Worm (Caenorhabditis elegans) whole organism, L4 larva: ENCODE results near the gene cwn-1.

Source experiments
- F10B5.3 ChIP-seq: sonication (generic microtip); optimal IDR thresholded peaks from 2 replicates; lab custom pipeline; 2016; ENCODE audit warnings: mild to moderate bottlenecking, missing genetic modification characterization, missing compliant biosample characterization
- F49E8.2 ChIP-seq: sonication (generic microtip); optimal IDR thresholded peaks from 2 replicates; lab custom pipeline; 2016; ENCODE audit warnings: missing compliant biosample characterization, mild to moderate bottlenecking, missing genetic modification characterization, borderline replicate concordance
- Y75B8A.6 ChIP-seq: fragments of 200-800 bp; sonication (Bioruptor generic); IDR thresholded peaks from 2 replicates; pipeline ENCODE4 v1.3.6; 2022; ENCODE audit warnings: missing genetic modification reagents, missing genetic modification characterization, missing compliant biosample characterization
- ZK546.5 ChIP-seq, 2 experiments: sonication (generic microtip); optimal IDR thresholded peaks; 2 replicates each; lab custom pipeline; 2017; ENCODE audit warnings: missing biosample characterization in 2 of 2, missing genetic modification characterization in 2 of 2
- aha-1 ChIP-seq: fragments of 150-350 bp; peaks from one replicate; lab custom pipeline; 2014; ENCODE audit warnings: missing biosample characterization, missing genetic modification characterization
- aly-2 ChIP-seq: sonication (generic microtip); optimal IDR thresholded peaks from 2 replicates; lab custom pipeline; 2018; ENCODE audit warnings: missing biosample characterization, missing genetic modification characterization
- ama-1 ChIP-seq: fragments of 150-350 bp; optimal IDR thresholded peaks from 2 replicates; lab custom pipeline; 2014; ENCODE audit warnings: inconsistent platforms, mixed read lengths
- ceh-20 ChIP-seq: fragments of 200-800 bp; sonication (Bioruptor generic); IDR thresholded peaks from 2 replicates; pipeline ENCODE4 v1.3.6; 2022; ENCODE audit warnings: missing genetic modification reagents, missing genetic modification characterization, missing compliant biosample characterization
- ceh-62 ChIP-seq: sonication (generic microtip); optimal IDR thresholded peaks from 2 replicates; lab custom pipeline; 2017; ENCODE audit warnings: missing biosample characterization, missing genetic modification characterization
- ceh-82 ChIP-seq: sonication (generic microtip); optimal IDR thresholded peaks from 2 replicates; lab custom pipeline; 2017; ENCODE audit warnings: missing biosample characterization, missing genetic modification characterization
- daf-12 ChIP-seq: fragments of 150-350 bp; optimal IDR thresholded peaks from 2 replicates; lab custom pipeline; 2014; ENCODE audit warnings: missing biosample characterization, missing genetic modification reagents, missing genetic modification characterization
- daf-16 ChIP-seq, 3 experiments: sonication (generic microtip); optimal IDR thresholded peaks; 2 replicates each; lab custom pipeline; 2016 to 2017; ENCODE audit warnings: missing genetic modification characterization in 3 of 3, missing genetic modification reagents in 3 of 3, mild to moderate bottlenecking in 2 of 3, missing compliant biosample characterization in 2 of 3, missing biosample characterization in 1 of 3, moderate library complexity in 1 of 3
- daf-19 ChIP-seq: fragments of 200-800 bp; sonication (Bioruptor generic); conservative IDR thresholded peaks from 2 replicates; pipeline ENCODE4 v1.3.6; 2022; ENCODE audit warnings: missing genetic modification characterization, missing compliant biosample characterization
- dmd-8 ChIP-seq: fragments of 200-800 bp; sonication (Bioruptor generic); IDR thresholded peaks from 2 replicates; pipeline ENCODE4 v1.3.6; 2022; ENCODE audit warnings: missing genetic modification characterization, missing compliant biosample characterization
- dve-1 ChIP-seq: sonication (generic microtip); optimal IDR thresholded peaks from 2 replicates; lab custom pipeline; 2017; ENCODE audit warnings: antibody characterized with exemption, mild to moderate bottlenecking, missing genetic modification characterization, missing compliant biosample characterization; ENCODE audit not compliant: insufficient read depth
- egl-27 ChIP-seq: sonication (generic microtip); optimal IDR thresholded peaks from 3 replicates; lab custom pipeline; 2017; ENCODE audit warnings: missing biosample characterization, missing genetic modification reagents, missing genetic modification characterization
- fos-1 ChIP-seq: fragments of 150-350 bp; optimal IDR thresholded peaks from 2 replicates; lab custom pipeline; 2014; ENCODE audit warnings: missing biosample characterization, missing genetic modification characterization
- jun-1 ChIP-seq: fragments of 150-350 bp; optimal IDR thresholded peaks from 2 replicates; lab custom pipeline; 2014; ENCODE audit warnings: missing biosample characterization, missing genetic modification reagents, missing genetic modification characterization
- lin-15B ChIP-seq: fragments of 150-350 bp; sonication (generic microtip); optimal IDR thresholded peaks from 3 replicates; lab custom pipeline; 2014; ENCODE audit warnings: missing biosample characterization, missing genetic modification characterization
- lsy-2 ChIP-seq, 2 experiments: fragments of 150-350 bp in 1 of 2; sonication (generic microtip) in 1 of 2; optimal IDR thresholded peaks; 2 replicates each; lab custom pipeline; 2014 to 2017; ENCODE audit warnings: missing biosample characterization in 2 of 2, missing genetic modification characterization in 2 of 2
- mep-1 ChIP-seq: fragments of 150-350 bp; sonication (generic microtip); optimal IDR thresholded peaks from 3 replicates; lab custom pipeline; 2014; ENCODE audit warnings: missing biosample characterization, missing genetic modification characterization
- mes-2 ChIP-seq: sonication (generic microtip); optimal IDR thresholded peaks from 2 replicates; lab custom pipeline; 2016; ENCODE audit warnings: missing genotype, mild to moderate bottlenecking, missing genetic modification characterization, missing compliant biosample characterization; ENCODE audit not compliant: poor library complexity, severe bottlenecking
- nhr-10 ChIP-seq: fragments of 150-350 bp; optimal IDR thresholded peaks from 2 replicates; lab custom pipeline; 2014; ENCODE audit warnings: missing biosample characterization, missing genetic modification characterization
- nhr-102 ChIP-seq: sonication (generic microtip); optimal IDR thresholded peaks from 2 replicates; lab custom pipeline; 2016; ENCODE audit warnings: mild to moderate bottlenecking, missing genetic modification characterization, moderate library complexity, missing compliant biosample characterization
- nhr-11 ChIP-seq: fragments of 150-350 bp; optimal IDR thresholded peaks from 2 replicates; lab custom pipeline; 2014; ENCODE audit warnings: missing biosample characterization, missing genetic modification characterization
- nhr-111 ChIP-seq: fragments of 200-800 bp; sonication (Bioruptor generic); optimal IDR thresholded peaks from 2 replicates; lab custom pipeline; 2018; ENCODE audit warnings: mild to moderate bottlenecking, missing genetic modification characterization, missing compliant biosample characterization
- nhr-25 ChIP-seq: sonication (generic microtip); optimal IDR thresholded peaks from 2 replicates; lab custom pipeline; 2017; ENCODE audit warnings: missing genetic modification characterization, mild to moderate bottlenecking, missing compliant biosample characterization, antibody characterized with exemption, moderate library complexity, borderline replicate concordance; ENCODE audit not compliant: insufficient read depth
- nhr-28 ChIP-seq: fragments of 150-350 bp; optimal IDR thresholded peaks from 2 replicates; lab custom pipeline; 2014; ENCODE audit warnings: missing biosample characterization, missing genetic modification characterization
- nhr-41 ChIP-seq: fragments of 200-800 bp; sonication (Bioruptor generic); IDR thresholded peaks from 2 replicates; pipeline ENCODE4 v1.3.6; 2022; ENCODE audit warnings: missing genetic modification reagents, missing genetic modification characterization, missing compliant biosample characterization
- nhr-76 ChIP-seq: fragments of 150-350 bp; optimal IDR thresholded peaks from 2 replicates; lab custom pipeline; 2014; ENCODE audit warnings: missing biosample characterization, missing genetic modification characterization
- nhr-77 ChIP-seq: fragments of 150-350 bp; optimal IDR thresholded peaks from 2 replicates; lab custom pipeline; 2014; ENCODE audit warnings: missing biosample characterization, missing genetic modification characterization
- php-3 ChIP-seq: fragments of 200-800 bp; sonication (Bioruptor generic); IDR thresholded peaks from 2 replicates; pipeline ENCODE4 v1.3.6; 2022; ENCODE audit warnings: missing genetic modification reagents, missing genetic modification characterization, missing compliant biosample characterization
- pqm-1 ChIP-seq: sonication (generic microtip); optimal IDR thresholded peaks from 2 replicates; lab custom pipeline; 2017; ENCODE audit warnings: missing biosample characterization, missing genetic modification characterization
- rbr-2 ChIP-seq: sonication (generic microtip); optimal IDR thresholded peaks from 2 replicates; lab custom pipeline; 2016; ENCODE audit warnings: missing genotype, missing genetic modification characterization, missing compliant biosample characterization
- snpc-4 ChIP-seq: fragments of 150-350 bp; optimal IDR thresholded peaks from 2 replicates; lab custom pipeline; 2014; ENCODE audit warnings: missing biosample characterization, missing genetic modification characterization
- spr-1 ChIP-seq: sonication (generic microtip); optimal IDR thresholded peaks from 2 replicates; lab custom pipeline; 2016; ENCODE audit warnings: mild to moderate bottlenecking, missing genetic modification characterization, missing compliant biosample characterization
- tra-1 ChIP-seq: fragments of 200-800 bp; sonication (Bioruptor generic); IDR thresholded peaks from 2 replicates; pipeline ENCODE4 v1.3.6; 2022; ENCODE audit warnings: missing genetic modification reagents, missing genetic modification characterization, missing compliant biosample characterization
- unc-39 ChIP-seq: sonication (generic microtip); optimal IDR thresholded peaks from 2 replicates; lab custom pipeline; 2017; ENCODE audit warnings: missing biosample characterization, missing genetic modification characterization
- unc-62 ChIP-seq, 3 experiments: fragments of 150-350 bp in 1 of 3; sonication (generic microtip); optimal IDR thresholded peaks in 2 of 3; peaks in 1 of 3; 1 replicate in 1 of 3; 2 replicates in 2 of 3; lab custom pipeline; 2014 to 2017; ENCODE audit warnings: missing biosample characterization in 3 of 3, missing genetic modification characterization in 3 of 3, missing genetic modification reagents in 3 of 3, missing genotype in 1 of 3
- vab-7 ChIP-seq: fragments of 200-800 bp; sonication (Bioruptor generic); IDR thresholded peaks from 2 replicates; pipeline ENCODE4 v1.3.6; 2022; ENCODE audit warnings: missing genetic modification reagents, missing genetic modification characterization, missing compliant biosample characterization
- zag-1 ChIP-seq: fragments of 150-350 bp; optimal IDR thresholded peaks from 2 replicates; lab custom pipeline; 2014; ENCODE audit warnings: missing biosample characterization, missing genetic modification characterization
- zfp-2 ChIP-seq: sonication (generic microtip); optimal IDR thresholded peaks from 2 replicates; lab custom pipeline; 2016; ENCODE audit warnings: mild to moderate bottlenecking, missing genetic modification characterization, missing compliant biosample characterization
- zip-2 ChIP-seq: fragments of 150-350 bp; optimal IDR thresholded peaks from 2 replicates; lab custom pipeline; 2014; ENCODE audit warnings: missing biosample characterization, missing genetic modification characterization
- ztf-7 ChIP-seq: fragments of 150-350 bp; optimal IDR thresholded peaks from 2 replicates; lab custom pipeline; 2014; ENCODE audit warnings: missing biosample characterization, missing genetic modification characterization

The cwn-1 gene

DNA sequence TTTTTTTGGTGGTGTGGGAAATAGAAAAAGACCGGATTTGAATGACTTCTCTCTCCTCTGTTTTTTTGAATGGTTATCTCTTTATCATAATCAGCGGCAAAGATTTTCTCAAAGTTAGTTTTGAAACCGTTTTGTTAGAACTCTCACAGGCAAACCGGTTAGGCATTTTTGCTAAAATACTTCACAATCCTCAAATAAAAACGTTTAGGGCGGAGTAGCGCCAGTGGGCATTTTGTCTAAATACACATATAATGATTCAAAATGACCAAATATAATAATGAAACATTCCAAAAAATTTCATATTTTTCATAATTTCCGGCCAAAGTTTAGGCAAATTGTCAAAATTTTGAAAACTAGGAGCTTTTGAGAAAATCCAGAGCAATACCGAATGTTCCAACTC is 42.5 kb upstream of the cwn-1 start, which contains the start of gene T01D1.3:
T01D1.3 (minus strand) TSS at position 101 of the 400 bp plus-strand sequence.
- no peak for TF ChIP-seq nhr-10 (tag; lab: Kevin White, UChicago)
- TF ChIP-seq unc-62 (GFP tag; optimal IDR thresholded peaks at IDR 0.05 in 1 of 2; lab: Kevin White, UChicago) = peak in 1 of 2 experiments; percentile 21
- TF ChIP-seq unc-62 (tag; optimal IDR thresholded peaks at IDR 0.05; lab: Kevin White, UChicago) = no peak
- TF ChIP-seq ceh-20 = no peak

DNA sequence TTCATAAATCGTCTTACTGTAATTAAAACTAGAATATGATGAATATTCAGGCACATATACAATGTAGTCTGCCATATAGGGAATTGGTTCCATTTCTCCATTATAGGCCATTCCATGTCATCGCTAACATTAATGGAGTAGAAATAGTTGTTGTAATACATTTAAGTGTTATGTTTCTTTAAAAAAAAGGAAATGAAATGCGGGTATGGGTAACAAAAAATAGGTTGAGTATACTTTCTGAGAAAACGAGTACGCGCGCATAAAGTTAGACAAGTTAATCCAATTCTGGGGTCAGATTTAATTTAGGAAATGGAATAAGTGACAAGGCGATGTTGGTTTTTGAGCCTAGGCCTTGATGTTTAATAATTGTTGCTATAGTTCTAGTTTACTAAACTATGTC is 40.3 kb upstream of the cwn-1 start, which contains the start of gene T01D1.7:
T01D1.7 (minus strand) TSS at position 101 of the 400 bp plus-strand sequence.
- TF ChIP-seq ceh-20 = no peak
- no peak for TF ChIP-seq php-3 (GFP tag; lab: Robert Waterston, UW)
- peak in 1 of 2 experiments; percentile 46 for TF ChIP-seq unc-62 (GFP tag; optimal IDR thresholded peaks at IDR 0.05 in 1 of 2; lab: Kevin White, UChicago)
- TF ChIP-seq unc-62 (tag; optimal IDR thresholded peaks at IDR 0.05; lab: Kevin White, UChicago) = no peak
- no peak for TF ChIP-seq nhr-76 (tag; lab: Kevin White, UChicago)
- no peak for TF ChIP-seq dve-1 (tag; lab: Kevin White, UChicago)

DNA sequence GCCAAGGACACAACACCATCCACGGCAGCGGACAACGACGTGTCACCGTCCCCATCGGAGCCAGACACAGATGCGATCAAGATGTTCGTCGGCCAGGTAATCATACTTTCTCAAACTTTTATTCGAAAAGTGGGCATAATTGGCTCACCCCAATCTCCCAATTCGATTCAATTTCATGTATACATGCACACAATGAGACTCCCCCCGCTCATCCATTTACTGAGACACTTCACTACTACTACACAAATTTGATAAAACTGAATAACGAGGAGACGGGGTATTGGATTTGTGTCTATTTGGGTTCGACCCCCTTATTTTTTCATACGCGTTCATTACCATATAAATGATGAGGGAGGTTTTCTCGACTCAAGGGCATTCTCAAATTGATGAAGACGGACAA is 29.8 kb upstream of the cwn-1 start:
- no peak for TF ChIP-seq ceh-82 (tag; lab: Kevin White, UChicago)
- no peak for TF ChIP-seq ZK546.5 (tag; optimal IDR thresholded peaks at IDR 0.05; lab: Kevin White, UChicago)
- no peak for TF ChIP-seq snpc-4 (tag; lab: Kevin White, UChicago)
- TF ChIP-seq ceh-62 (tag; lab: Kevin White, UChicago) = no peak
- TF ChIP-seq F10B5.3 (tag; lab: Kevin White, UChicago) = no peak
- TF ChIP-seq aly-2 = no peak
- no peak for TF ChIP-seq lin-15B (tag; lab: Kevin White, UChicago)
- peak; percentile 15 for TF ChIP-seq mes-2 (tag; lab: Kevin White, UChicago)

DNA sequence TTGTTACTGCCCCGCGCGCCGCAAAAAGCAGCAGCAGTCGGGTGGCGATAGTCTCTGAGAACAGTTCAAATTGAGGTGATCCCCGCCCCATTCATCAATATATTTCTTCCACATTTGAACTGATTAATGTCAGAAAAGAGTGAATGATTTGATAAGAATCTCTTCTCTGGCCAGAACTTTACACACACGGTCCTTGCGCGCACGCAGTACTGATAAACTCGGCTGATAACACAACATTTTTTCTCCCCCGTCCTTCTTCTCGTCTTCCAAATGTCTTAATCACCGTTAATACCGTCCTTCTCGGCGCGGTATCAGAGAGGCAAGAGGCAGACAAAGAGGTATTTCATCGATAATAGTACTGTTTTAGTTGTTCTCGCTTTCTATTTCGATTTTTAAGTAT is 28.8 kb upstream of the cwn-1 start, which contains the start of gene etr-1:
etr-1 (plus strand) TSS at position 193 of the 400 bp plus-strand sequence.
- TF ChIP-seq nhr-11 (tag; lab: Kevin White, UChicago) (no peak), zip-2 (tag; lab: Kevin White, UChicago) (no peak), nhr-25 (peak; percentile 16), nhr-76 (tag; lab: Kevin White, UChicago) (no peak), vab-7 (GFP tag; lab: Robert Waterston, UW) (no peak), nhr-111 (GFP tag; lab: Kevin White, UChicago) (no peak), nhr-77 (tag; lab: Kevin White, UChicago) (peak; percentile 66), zfp-2 (tag; lab: Kevin White, UChicago) (no peak), aha-1 (peak; percentile 37), snpc-4 (tag; lab: Kevin White, UChicago) (no peak), pqm-1 (tag; lab: Kevin White, UChicago) (peak; percentile 97), daf-12 (tag; lab: Kevin White, UChicago) (no peak), spr-1 (no peak), ceh-20 (peak; percentile 61), aly-2 (no peak), tra-1 (GFP tag; lab: Robert Waterston, UW) (peak; percentile 84), rbr-2 (tag; lab: Kevin White, UChicago) (no peak), zag-1 (no peak), fos-1 (tag; lab: Kevin White, UChicago) (no peak), ama-1 (lab: Kevin White, UChicago) (peak; percentile 15), nhr-28 (peak; percentile 92), lsy-2 (tag; optimal IDR thresholded peaks at IDR 0.05; lab: Kevin White, UChicago) (peak in 1 of 2 experiments; percentile 47), Y75B8A.6 (GFP tag; lab: Robert Waterston, UW) (no peak), F49E8.2 (no peak), dmd-8 (GFP tag; lab: Robert Waterston, UW) (no peak), nhr-41 (GFP tag; lab: Robert Waterston, UW) (peak; percentile 64), ceh-82 (tag; lab: Kevin White, UChicago) (no peak), ztf-7 (tag; lab: Kevin White, UChicago) (no peak), daf-16 (GFP tag; optimal IDR thresholded peaks at IDR 0.05; lab: Kevin White, UChicago) (no peak), daf-16 (tag; optimal IDR thresholded peaks at IDR 0.05; lab: Kevin White, UChicago) (peak; percentile 82), unc-62 (GFP tag; optimal IDR thresholded peaks at IDR 0.05 in 1 of 2; lab: Kevin White, UChicago) (peak in 1 of 2 experiments; percentile 13), unc-62 (tag; optimal IDR thresholded peaks at IDR 0.05; lab: Kevin White, UChicago) (no peak), jun-1 (tag; lab: Kevin White, UChicago) (peak; percentile 22), daf-19 (GFP tag; lab: Robert Waterston, UW) (no peak), nhr-102 (tag; lab: Kevin White, UChicago) (no peak), mep-1 (tag; lab: Kevin White, UChicago) (peak; percentile 16), unc-39 (tag; lab: Kevin White, UChicago) (no peak), egl-27 (tag; lab: Kevin White, UChicago) (no peak)
